Worm (Caenorhabditis elegans): ENCODE results near the gene swan-1.

The swan-1 gene

DNA sequence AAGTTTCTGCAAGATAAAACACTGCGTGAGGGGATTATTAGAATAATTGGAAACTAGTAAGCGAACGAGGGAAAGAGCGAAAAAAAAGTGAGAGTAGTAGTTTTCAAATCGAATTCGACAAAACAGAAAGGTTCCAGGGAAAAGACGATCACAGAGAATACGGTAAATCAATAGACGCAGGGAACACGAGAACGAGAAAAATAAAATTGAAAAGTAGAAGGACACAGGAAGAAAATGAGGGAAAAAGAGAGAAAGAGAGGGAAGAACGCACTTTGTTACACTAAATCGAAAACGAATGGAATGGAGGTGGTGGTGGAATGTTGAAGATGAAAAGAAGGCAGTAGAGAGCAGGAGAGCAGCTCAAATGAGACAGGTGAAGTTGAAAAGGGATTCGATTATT lies at the start of gene swan-1:
swan-1 (minus strand) TSS at position 6 of the 400 bp plus-strand sequence.
- TF ChIP-seq W03F9.2 (tag; optimal IDR thresholded peaks at IDR 0.05) (no peak), dao-5 (tag; optimal IDR thresholded peaks at IDR 0.05) (no peak), him-1 (tag; optimal IDR thresholded peaks at IDR 0.05) (no peak)

DNA sequence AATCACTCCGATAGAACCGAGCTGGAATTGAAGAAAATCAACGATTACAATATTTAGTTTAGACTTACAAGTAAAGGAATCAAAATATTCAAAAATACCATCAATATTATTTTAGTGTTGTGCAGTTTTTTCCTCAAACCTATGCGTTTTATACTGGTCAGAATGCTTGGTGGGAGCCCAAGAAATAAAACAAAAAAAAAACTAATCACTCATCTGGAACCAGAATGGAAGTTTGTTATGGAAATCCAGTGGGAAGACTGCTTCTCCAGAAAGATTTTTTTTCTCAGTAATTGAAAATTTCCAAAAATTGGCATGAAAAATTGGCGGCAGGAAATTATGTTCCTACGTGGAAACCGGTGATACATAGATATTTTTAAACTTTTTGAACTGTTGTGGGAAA lies 49.3 kb upstream of the swan-1 start, which contains the start of gene srx-134:
srx-134 (minus strand) TSS at position 101 of the 400 bp plus-strand sequence.
- TF ChIP-seq dao-5 (tag; optimal IDR thresholded peaks at IDR 0.05) (no peak), him-1 (tag; optimal IDR thresholded peaks at IDR 0.05) (no peak), W03F9.2 (tag; optimal IDR thresholded peaks at IDR 0.05) (no peak)

DNA sequence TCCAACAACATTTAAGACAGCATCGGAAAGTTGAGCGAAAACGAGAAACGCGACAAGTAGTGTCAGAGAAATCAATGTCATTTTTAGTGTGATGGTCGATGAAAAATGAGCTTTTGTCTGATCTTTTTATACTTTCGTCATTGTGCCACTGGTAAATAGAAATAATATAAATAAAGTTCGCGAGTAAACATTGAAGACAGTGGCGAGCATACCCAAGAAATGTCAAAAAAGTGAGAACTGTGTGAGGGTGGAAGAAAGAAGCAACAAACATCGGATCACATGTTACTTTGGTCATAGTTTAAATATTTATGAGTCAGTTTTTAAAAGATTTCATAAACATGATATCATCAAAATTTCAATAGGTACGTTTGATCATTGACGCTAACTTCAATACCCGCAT lies 47.3 kb upstream of the swan-1 start, which contains the start of gene ttr-21:
ttr-21 (minus strand) TSS at position 100 of the 400 bp plus-strand sequence.
- TF ChIP-seq dao-5 (tag; optimal IDR thresholded peaks at IDR 0.05) (no peak), him-1 (tag; optimal IDR thresholded peaks at IDR 0.05) (no peak), W03F9.2 (tag; optimal IDR thresholded peaks at IDR 0.05) (no peak)

DNA sequence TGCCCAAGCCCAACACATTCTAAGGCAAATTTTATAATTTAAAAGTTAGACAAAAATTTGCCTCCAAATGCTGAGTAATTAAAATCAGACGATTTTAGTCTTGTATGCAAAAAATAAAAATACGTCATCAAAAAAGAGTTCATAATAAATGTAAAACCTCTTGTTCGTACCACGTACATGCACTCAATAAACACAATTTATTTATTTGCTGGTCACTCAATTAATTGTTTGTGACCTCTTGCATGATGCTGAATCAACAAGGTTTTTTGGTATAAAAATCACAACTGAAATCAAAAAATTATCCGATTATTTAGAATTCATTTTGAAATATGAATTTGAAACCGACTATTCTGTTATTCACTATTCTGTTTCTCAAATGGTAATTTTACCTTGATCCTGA lies 43.1 kb upstream of the swan-1 start, which contains the start of gene hpx-2:
hpx-2 (plus strand) TSS at position 301 of the 400 bp plus-strand sequence.
- no peak for TF ChIP-seq him-1 (tag; optimal IDR thresholded peaks at IDR 0.05)
- TF ChIP-seq W03F9.2 (tag; optimal IDR thresholded peaks at IDR 0.05) = no peak
- no peak for TF ChIP-seq dao-5 (tag; optimal IDR thresholded peaks at IDR 0.05)

DNA sequence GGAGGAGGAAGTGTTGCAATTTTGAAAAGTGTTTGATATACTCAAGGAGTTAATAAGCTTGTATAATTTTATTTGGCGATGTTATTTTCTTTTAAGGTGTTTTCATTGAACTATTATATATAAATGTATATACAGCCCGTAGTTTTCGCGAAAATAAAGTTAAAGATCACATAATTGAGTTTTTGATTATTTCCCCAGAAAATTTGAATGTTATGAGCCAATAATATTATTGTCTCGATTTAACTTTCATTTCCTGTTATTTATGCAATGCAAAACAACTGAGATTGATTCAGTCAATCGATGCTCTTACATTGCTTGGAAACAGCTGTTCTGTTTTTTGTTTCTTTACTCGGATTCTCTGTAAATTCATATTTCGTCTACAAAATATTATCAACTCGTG lies 41.3 kb upstream of the swan-1 start, which contains the start of gene srx-133:
srx-133 (plus strand) TSS at position 301 of the 400 bp plus-strand sequence.
- no peak for TF ChIP-seq dao-5 (tag; optimal IDR thresholded peaks at IDR 0.05)
- no peak for TF ChIP-seq him-1 (tag; optimal IDR thresholded peaks at IDR 0.05)
- TF ChIP-seq W03F9.2 (tag; optimal IDR thresholded peaks at IDR 0.05) = no peak

DNA sequence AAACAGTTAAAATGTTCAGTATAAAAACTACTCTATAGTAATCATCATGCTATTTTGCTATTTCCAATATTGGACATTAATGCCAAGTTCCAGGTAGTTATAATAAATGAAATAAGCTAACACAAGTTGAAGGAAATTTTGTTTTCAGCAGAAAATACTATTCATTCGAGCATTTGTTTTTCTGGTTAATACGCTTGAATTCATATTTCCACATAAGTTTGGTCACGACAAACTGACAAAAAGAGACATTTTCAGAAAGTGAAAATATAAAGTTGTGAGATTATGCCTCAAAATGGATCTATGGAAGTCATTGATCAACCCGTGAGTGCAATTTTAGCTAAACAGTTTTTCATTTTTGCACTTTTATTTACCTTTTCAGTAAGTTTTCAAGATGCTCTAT lies 38.1 kb upstream of the swan-1 start, which contains the start of gene srx-131:
srx-131 (plus strand) TSS at position 301 of the 400 bp plus-strand sequence.
- TF ChIP-seq dao-5 (tag; optimal IDR thresholded peaks at IDR 0.05) = no peak
- no peak for TF ChIP-seq him-1 (tag; optimal IDR thresholded peaks at IDR 0.05)
- TF ChIP-seq W03F9.2 (tag; optimal IDR thresholded peaks at IDR 0.05) = no peak

DNA sequence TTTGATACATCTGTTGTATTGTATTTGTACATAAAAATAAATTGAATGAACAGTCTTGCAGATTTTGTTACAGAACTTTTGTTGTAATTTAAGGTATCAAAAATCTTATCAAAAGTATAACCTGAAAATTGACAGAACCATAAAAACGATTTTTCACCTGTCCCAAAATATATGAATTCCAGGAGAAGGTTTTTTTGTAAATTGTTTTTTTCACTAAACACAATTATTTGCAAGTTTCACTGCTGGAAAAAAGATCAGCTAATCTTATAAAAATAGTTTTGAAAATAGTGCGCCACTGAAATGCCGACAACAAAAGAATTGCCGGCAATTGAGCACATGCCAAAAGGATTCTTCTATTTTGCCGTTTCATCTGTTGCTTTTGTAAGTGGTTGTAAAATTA lies 36.1 kb upstream of the swan-1 start, which contains the start of gene srx-130:
srx-130 (plus strand) TSS at position 301 of the 400 bp plus-strand sequence.
- TF ChIP-seq dao-5 (tag; optimal IDR thresholded peaks at IDR 0.05) (no peak), W03F9.2 (tag; optimal IDR thresholded peaks at IDR 0.05) (no peak), him-1 (tag; optimal IDR thresholded peaks at IDR 0.05) (no peak)

DNA sequence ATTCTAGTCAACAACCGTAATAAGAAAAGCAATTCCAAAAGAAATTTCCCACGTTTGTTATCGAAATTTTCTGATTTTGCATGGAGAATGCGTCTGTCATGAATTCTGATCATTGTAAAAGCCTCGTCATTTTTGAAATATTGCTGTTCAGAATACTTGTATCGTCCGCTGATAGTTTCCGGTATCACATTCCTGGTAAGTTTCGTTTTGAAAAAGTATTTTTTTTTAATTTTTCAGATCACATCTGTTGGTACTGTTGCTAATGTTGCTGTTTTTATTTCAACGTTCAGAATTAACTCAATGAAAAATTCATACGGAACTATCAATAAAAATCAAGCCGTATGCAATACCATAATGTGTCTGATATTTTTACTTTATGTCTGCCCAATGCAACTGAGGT lies 33.9 kb upstream of the swan-1 start, which contains the start of gene srx-17:
srx-17 (plus strand) TSS at position 301 of the 400 bp plus-strand sequence.
- TF ChIP-seq him-1 (tag; optimal IDR thresholded peaks at IDR 0.05) = no peak
- no peak for TF ChIP-seq dao-5 (tag; optimal IDR thresholded peaks at IDR 0.05)
- no peak for TF ChIP-seq W03F9.2 (tag; optimal IDR thresholded peaks at IDR 0.05)

DNA sequence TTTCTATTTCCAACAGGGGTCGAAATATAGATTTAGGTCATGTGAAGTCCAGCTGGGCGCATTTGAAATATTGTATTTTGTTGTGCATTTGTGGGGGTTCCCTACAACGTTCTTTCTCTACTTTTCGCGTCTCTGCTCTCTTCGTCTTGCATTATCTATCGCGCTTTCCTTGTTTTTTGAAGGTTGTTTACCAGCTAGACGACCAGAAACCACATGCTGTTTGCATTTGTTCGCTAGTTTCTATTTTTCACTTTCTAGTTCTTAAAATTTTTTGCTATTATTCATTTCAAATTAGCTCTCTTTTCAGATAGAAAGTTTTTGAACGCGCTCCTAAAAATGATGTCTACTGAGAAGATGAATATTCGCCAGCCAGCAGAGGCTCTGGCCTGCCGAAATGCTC lies 32.4 kb upstream of the swan-1 start, which contains the start of gene F55B12.10:
F55B12.10 (plus strand) TSS at position 301 of the 400 bp plus-strand sequence.
- TF ChIP-seq dao-5 (tag; optimal IDR thresholded peaks at IDR 0.05) (no peak), him-1 (tag; optimal IDR thresholded peaks at IDR 0.05) (no peak), W03F9.2 (tag; optimal IDR thresholded peaks at IDR 0.05) (no peak)

DNA sequence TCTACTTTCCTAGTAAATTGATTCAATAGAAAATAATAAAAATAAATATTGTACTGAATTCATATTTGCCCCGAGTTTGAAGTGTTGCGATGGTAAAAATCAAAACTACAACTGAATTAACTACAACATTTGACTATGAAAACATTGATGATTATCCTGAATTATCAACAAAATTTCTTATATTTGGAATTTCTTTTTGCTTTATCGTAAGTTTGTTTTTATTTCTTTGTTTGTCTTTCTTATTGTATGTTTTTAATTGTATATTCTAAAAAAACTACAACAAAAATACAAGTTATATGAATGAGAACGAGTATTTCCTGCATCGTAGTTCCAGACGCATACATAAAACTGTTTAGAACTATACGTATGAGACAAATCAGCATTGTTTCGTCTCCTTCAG lies 30.1 kb upstream of the swan-1 start, which contains the start of gene srx-128:
srx-128 (plus strand) TSS at position 301 of the 400 bp plus-strand sequence.
- TF ChIP-seq dao-5 (tag; optimal IDR thresholded peaks at IDR 0.05) (no peak), W03F9.2 (tag; optimal IDR thresholded peaks at IDR 0.05) (no peak), him-1 (tag; optimal IDR thresholded peaks at IDR 0.05) (no peak)

DNA sequence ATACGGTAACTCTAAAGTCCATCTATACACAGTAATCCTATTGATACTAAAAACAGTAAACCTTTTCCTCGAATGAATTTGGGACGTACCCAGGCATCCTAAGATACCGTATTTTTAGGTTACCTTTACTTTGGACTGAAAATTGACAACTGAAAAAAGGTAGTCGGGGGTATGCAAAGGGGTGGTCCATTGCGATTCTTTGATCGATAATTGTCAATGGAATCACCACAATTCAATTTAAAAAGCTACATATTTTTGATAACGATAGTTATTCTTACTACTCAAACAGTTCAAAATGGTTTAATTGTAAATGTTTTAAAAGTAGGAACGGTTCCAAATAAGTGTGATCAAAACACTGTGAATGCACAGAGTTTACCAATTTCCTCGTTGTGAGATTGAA lies 26.9 kb upstream of the swan-1 start, which contains the start of gene srx-129:
srx-129 (plus strand) TSS at position 301 of the 400 bp plus-strand sequence.
- TF ChIP-seq W03F9.2 (tag; optimal IDR thresholded peaks at IDR 0.05) (no peak), him-1 (tag; optimal IDR thresholded peaks at IDR 0.05) (no peak), dao-5 (tag; optimal IDR thresholded peaks at IDR 0.05) (no peak)

DNA sequence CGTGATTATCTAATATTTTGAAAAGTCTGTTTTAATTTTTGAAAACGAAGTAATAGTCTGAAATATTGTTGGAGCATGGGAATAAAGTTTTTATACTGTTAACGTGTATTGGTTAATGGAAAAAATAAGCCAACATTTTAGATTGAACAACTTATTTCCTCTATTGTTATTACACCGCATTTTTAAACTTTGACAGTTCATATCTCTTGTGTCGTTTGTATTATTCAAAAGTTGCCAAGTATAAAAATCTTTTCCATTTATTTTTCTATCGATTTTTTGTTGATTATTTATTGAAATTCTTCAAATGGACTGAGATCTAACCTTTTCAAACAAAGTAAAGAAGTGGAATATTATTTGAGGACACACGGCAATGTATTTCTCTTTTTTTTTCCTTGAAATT lies 23.8 kb upstream of the swan-1 start, which contains the start of gene str-165:
str-165 (plus strand) TSS at position 301 of the 400 bp plus-strand sequence.
- no peak for TF ChIP-seq W03F9.2 (tag; optimal IDR thresholded peaks at IDR 0.05)
- TF ChIP-seq him-1 (tag; optimal IDR thresholded peaks at IDR 0.05) = no peak
- TF ChIP-seq dao-5 (tag; optimal IDR thresholded peaks at IDR 0.05) = no peak

DNA sequence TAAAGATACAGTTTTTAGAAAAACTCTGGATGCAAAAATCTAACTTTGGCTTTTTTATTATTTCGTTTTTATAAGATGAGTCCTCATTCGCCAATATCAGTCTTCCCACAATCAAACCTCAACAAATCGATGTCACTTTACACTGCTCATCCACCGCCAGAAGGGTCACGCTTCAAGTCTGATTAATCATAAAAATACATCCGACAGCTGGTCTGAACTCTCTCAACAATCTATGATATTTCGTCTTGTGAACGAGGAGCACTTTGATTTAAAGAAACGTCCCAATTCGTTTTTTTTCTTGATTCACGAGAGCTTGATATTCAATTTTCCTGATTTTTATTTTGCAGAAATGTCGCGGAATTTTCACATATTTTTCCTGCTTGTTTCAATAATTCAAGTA lies 20.9 kb upstream of the swan-1 start, which contains the start of gene nrf-5:
nrf-5 (plus strand) TSS at position 348 of the 400 bp plus-strand sequence.
- no peak for TF ChIP-seq him-1 (tag; optimal IDR thresholded peaks at IDR 0.05)
- TF ChIP-seq dao-5 (tag; optimal IDR thresholded peaks at IDR 0.05) = no peak
- TF ChIP-seq W03F9.2 (tag; optimal IDR thresholded peaks at IDR 0.05) = no peak

DNA sequence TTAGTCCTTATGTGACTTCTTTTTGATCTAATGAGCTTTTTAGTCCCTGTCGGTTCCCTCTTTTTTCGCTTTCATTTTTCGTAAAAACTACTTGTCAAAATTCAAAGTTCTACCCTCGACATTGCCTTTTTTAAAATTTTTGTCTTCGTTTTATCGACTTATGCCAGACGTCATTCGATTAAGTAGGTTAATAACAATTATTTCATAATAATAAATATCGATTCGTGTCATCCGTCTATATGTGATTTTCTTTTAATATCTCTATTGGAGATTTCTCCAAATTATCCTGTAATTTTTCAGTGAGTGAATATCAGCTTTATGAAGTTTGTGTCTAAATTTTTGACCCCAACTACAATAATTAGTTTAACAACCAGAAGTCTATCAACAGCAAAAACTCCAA lies 15.7 kb upstream of the swan-1 start, which contains the start of gene hpo-31:
hpo-31 (plus strand) TSS at position 301 of the 400 bp plus-strand sequence.
- no peak for TF ChIP-seq W03F9.2 (tag; optimal IDR thresholded peaks at IDR 0.05)
- TF ChIP-seq dao-5 (tag; optimal IDR thresholded peaks at IDR 0.05) = no peak
- no peak for TF ChIP-seq him-1 (tag; optimal IDR thresholded peaks at IDR 0.05)
